Worm (Caenorhabditis elegans) whole organism, young adult: ENCODE results near the gene pigq-1.
"Not testable (repeated sequence)": the region's sequence is repeated elsewhere in the genome, so short reads cannot be mapped to it uniquely, and the experiment has no call there.

ENCODE experiments used
- B0019.2 ChIP-seq: fragments of 200-800 bp; sonication (Bioruptor generic); conservative IDR thresholded peaks from 2 replicates; pipeline ENCODE4 v1.3.6; 2022; ENCODE audit warnings: missing genetic modification reagents, missing genetic modification characterization, missing compliant biosample characterization
- B0336.3 ChIP-seq: fragments of 200-800 bp; sonication (Bioruptor generic); IDR thresholded peaks from 2 replicates; pipeline ENCODE4 v1.3.6; 2022; ENCODE audit warnings: missing genetic modification characterization, missing compliant biosample characterization
- C06A6.2 ChIP-seq: fragments of 200-800 bp; sonication (Bioruptor generic); conservative IDR thresholded peaks from 2 replicates; pipeline ENCODE4 v1.3.6; 2022; ENCODE audit warnings: missing genetic modification characterization, missing compliant biosample characterization
- C17E4.6 ChIP-seq: fragments of 200-800 bp; sonication (Bioruptor generic); IDR thresholded peaks from 2 replicates; pipeline ENCODE4 v1.3.6; 2022; ENCODE audit warnings: missing genetic modification reagents, missing genetic modification characterization, missing compliant biosample characterization
- F33H1.4 ChIP-seq: fragments of 200-800 bp; sonication (Bioruptor generic); IDR thresholded peaks from 2 replicates; pipeline ENCODE4 v1.3.6; 2022; ENCODE audit warnings: missing genetic modification reagents, missing genetic modification characterization, missing compliant biosample characterization
- F39B2.1 ChIP-seq: fragments of 200-800 bp; sonication (Bioruptor generic); IDR thresholded peaks from 2 replicates; pipeline ENCODE4 v1.3.6; 2022; ENCODE audit warnings: missing genetic modification reagents, missing genetic modification characterization, missing compliant biosample characterization
- F49E8.2 ChIP-seq: sonication (generic microtip); optimal IDR thresholded peaks from 3 replicates; lab custom pipeline; 2017; ENCODE audit warnings: missing genetic modification characterization, mild to moderate bottlenecking, missing compliant biosample characterization, antibody characterized with exemption, moderate library complexity; ENCODE audit not compliant: insufficient read depth
- K12H6.12 ChIP-seq: fragments of 200-800 bp; sonication (Bioruptor generic); optimal IDR thresholded peaks from 2 replicates; lab custom pipeline; 2018; ENCODE audit warnings: mild to moderate bottlenecking, missing genetic modification characterization, missing compliant biosample characterization
- T07F8.4 ChIP-seq: sonication (generic microtip); optimal IDR thresholded peaks from 2 replicates; lab custom pipeline; 2016; ENCODE audit warnings: mild to moderate bottlenecking, missing genetic modification characterization, moderate library complexity, missing compliant biosample characterization
- Y53G8AR.9 ChIP-seq: fragments of 200-800 bp; sonication (Bioruptor generic); conservative IDR thresholded peaks from 2 replicates; pipeline ENCODE4 v1.3.6; 2022; ENCODE audit warnings: missing genetic modification reagents, missing genetic modification characterization, missing compliant biosample characterization
- Y56A3A.18 ChIP-seq: fragments of 200-800 bp; sonication (Bioruptor generic); IDR thresholded peaks from 2 replicates; pipeline ENCODE4 v1.3.6; 2022; ENCODE audit warnings: missing genetic modification reagents, missing genetic modification characterization, missing compliant biosample characterization
- Y67H2A.10 ChIP-seq: fragments of 200-800 bp; sonication (Bioruptor generic); conservative IDR thresholded peaks from 2 replicates; pipeline ENCODE4 v1.3.6; 2022; ENCODE audit warnings: missing genetic modification reagents, missing genetic modification characterization, missing compliant biosample characterization
- Y95B8A.8 ChIP-seq: fragments of 200-800 bp; sonication (Bioruptor generic); IDR thresholded peaks from 2 replicates; pipeline ENCODE4 v1.3.6; 2022; ENCODE audit warnings: missing genetic modification reagents, missing genetic modification characterization, missing compliant biosample characterization
- aptf-3 ChIP-seq: fragments of 200-800 bp; sonication (Bioruptor generic); IDR thresholded peaks from 2 replicates; pipeline ENCODE4 v1.3.6; 2022; ENCODE audit warnings: missing genetic modification characterization, missing compliant biosample characterization
- attf-5 ChIP-seq: fragments of 200-800 bp; sonication (Bioruptor generic); optimal IDR thresholded peaks from 2 replicates; lab custom pipeline; 2018; ENCODE audit warnings: mild to moderate bottlenecking, missing genetic modification characterization, missing compliant biosample characterization
- bed-2 ChIP-seq: fragments of 200-800 bp; sonication (Bioruptor generic); IDR thresholded peaks from 2 replicates; pipeline ENCODE4 v1.3.6; 2022; ENCODE audit warnings: missing genetic modification reagents, missing genetic modification characterization, missing compliant biosample characterization
- cebp-1 ChIP-seq, 2 experiments: fragments of 200-800 bp in 1 of 2; sonication (Bioruptor generic) in 1 of 2; sonication (generic microtip) in 1 of 2; IDR thresholded peaks in 1 of 2; optimal IDR thresholded peaks in 1 of 2; 2 replicates each; pipeline versions ENCODE4 v1.3.6 to Lab custom; 2017 to 2022; ENCODE audit warnings: missing compliant biosample characterization in 2 of 2, missing genetic modification characterization in 2 of 2, mild to moderate bottlenecking in 1 of 2, missing genetic modification reagents in 1 of 2, moderate library complexity in 1 of 2
- ceh-100 ChIP-seq: fragments of 200-800 bp; sonication (Bioruptor generic); IDR thresholded peaks from 2 replicates; pipeline ENCODE4 v1.3.6; 2022; ENCODE audit warnings: missing genetic modification reagents, missing genetic modification characterization, missing compliant biosample characterization
- ceh-58 ChIP-seq: fragments of 200-800 bp; sonication (Bioruptor generic); IDR thresholded peaks from 2 replicates; pipeline ENCODE4 v1.3.6; 2022; ENCODE audit warnings: missing genetic modification characterization, missing compliant biosample characterization
- ceh-91 ChIP-seq: fragments of 200-800 bp; sonication (Bioruptor generic); IDR thresholded peaks from 2 replicates; pipeline ENCODE4 v1.3.6; 2022; ENCODE audit warnings: missing genetic modification reagents, missing genetic modification characterization, missing compliant biosample characterization
- dox-1 ChIP-seq: fragments of 200-800 bp; sonication (Bioruptor generic); IDR thresholded peaks from 2 replicates; pipeline ENCODE4 v1.3.6; 2022; ENCODE audit warnings: missing genetic modification reagents, missing genetic modification characterization, missing compliant biosample characterization
- egl-44 ChIP-seq: fragments of 200-800 bp; sonication (Bioruptor generic); IDR thresholded peaks from 2 replicates; pipeline ENCODE4 v1.3.6; 2022; ENCODE audit warnings: missing genetic modification reagents, missing genetic modification characterization, missing compliant biosample characterization
- egrh-3 ChIP-seq: fragments of 200-800 bp; sonication (Bioruptor generic); IDR thresholded peaks from 2 replicates; pipeline ENCODE4 v1.3.6; 2022; ENCODE audit warnings: missing genetic modification reagents, missing genetic modification characterization, missing compliant biosample characterization
- ekl-4 ChIP-seq: fragments of 200-800 bp; sonication (Bioruptor generic); IDR thresholded peaks from 2 replicates; pipeline ENCODE4 v1.3.6; 2022; ENCODE audit warnings: missing genetic modification reagents, missing genetic modification characterization, missing compliant biosample characterization
- hsf-1 ChIP-seq: fragments of 200-800 bp; sonication (Bioruptor generic); IDR thresholded peaks from 2 replicates; pipeline ENCODE4 v1.3.6; 2022; ENCODE audit warnings: missing genetic modification reagents, missing genetic modification characterization, missing compliant biosample characterization
- lag-1 ChIP-seq: fragments of 200-800 bp; sonication (Bioruptor generic); IDR thresholded peaks from 2 replicates; pipeline ENCODE4 v1.3.6; 2022; ENCODE audit warnings: missing genetic modification reagents, missing genetic modification characterization, missing compliant biosample characterization
- lir-1 ChIP-seq: fragments of 200-800 bp; sonication (Bioruptor generic); conservative IDR thresholded peaks from 2 replicates; pipeline ENCODE4 v1.3.6; 2022; ENCODE audit warnings: missing genetic modification reagents, missing genetic modification characterization, missing compliant biosample characterization
- lsl-1 ChIP-seq: fragments of 200-800 bp; sonication (Bioruptor generic); optimal IDR thresholded peaks from 2 replicates; lab custom pipeline; 2018; ENCODE audit warnings: mild to moderate bottlenecking, missing genetic modification characterization, moderate library complexity, missing compliant biosample characterization
- lsy-27 ChIP-seq: sonication (generic microtip); optimal IDR thresholded peaks from 2 replicates; lab custom pipeline; 2017; ENCODE audit warnings: missing genetic modification characterization, mild to moderate bottlenecking, missing compliant biosample characterization, antibody characterized with exemption, missing genotype, borderline replicate concordance; ENCODE audit not compliant: insufficient read depth
- madf-3 ChIP-seq: fragments of 200-800 bp; sonication (Bioruptor generic); IDR thresholded peaks from 2 replicates; pipeline ENCODE4 v1.3.6; 2022; ENCODE audit warnings: missing genetic modification reagents, missing genetic modification characterization, missing compliant biosample characterization
- madf-8 ChIP-seq: fragments of 200-800 bp; sonication (Bioruptor generic); conservative IDR thresholded peaks from 2 replicates; pipeline ENCODE4 v1.3.6; 2022; ENCODE audit warnings: missing genetic modification reagents, missing genetic modification characterization, missing compliant biosample characterization
- mcd-1 ChIP-seq: fragments of 200-800 bp; sonication (Bioruptor generic); IDR thresholded peaks from 2 replicates; pipeline ENCODE4 v1.3.6; 2022; ENCODE audit warnings: missing genetic modification reagents, missing genetic modification characterization, missing compliant biosample characterization
- mes-4 ChIP-seq: sonication (generic microtip); optimal IDR thresholded peaks from 2 replicates; lab custom pipeline; 2016; ENCODE audit warnings: missing genotype, missing genetic modification characterization, missing compliant biosample characterization
- nfyb-1 ChIP-seq: fragments of 200-800 bp; sonication (Bioruptor generic); IDR thresholded peaks from 2 replicates; pipeline ENCODE4 v1.3.6; 2022; ENCODE audit warnings: missing genetic modification reagents, missing genetic modification characterization, missing compliant biosample characterization
- nhr-27 ChIP-seq: fragments of 200-800 bp; sonication (Bioruptor generic); optimal IDR thresholded peaks from 2 replicates; lab custom pipeline; 2018; ENCODE audit warnings: mild to moderate bottlenecking, missing genetic modification characterization, moderate library complexity, missing compliant biosample characterization
- nhr-80 ChIP-seq: sonication (generic microtip); optimal IDR thresholded peaks from 2 replicates; lab custom pipeline; 2016; ENCODE audit warnings: missing genetic modification characterization, missing compliant biosample characterization
- nhr-90 ChIP-seq: sonication (generic microtip); optimal IDR thresholded peaks from 2 replicates; lab custom pipeline; 2016; ENCODE audit warnings: missing genotype, mild to moderate bottlenecking, missing genetic modification characterization, missing compliant biosample characterization
- repo-1 ChIP-seq: sonication (generic microtip); optimal IDR thresholded peaks from 2 replicates; lab custom pipeline; 2017; ENCODE audit warnings: mild to moderate bottlenecking, missing genetic modification characterization, missing compliant biosample characterization
- snpc-4 ChIP-seq, 5 experiments: fragments of 150-350 bp in 1 of 5; sonication (generic microtip) in 4 of 5; optimal IDR thresholded peaks; 2 replicates each; lab custom pipeline; 2014 to 2018; ENCODE audit warnings: missing genetic modification characterization in 5 of 5, missing biosample characterization in 3 of 5, antibody characterized with exemption in 2 of 5, mild to moderate bottlenecking in 2 of 5, missing compliant biosample characterization in 2 of 5, missing genotype in 2 of 5, moderate library complexity in 2 of 5, missing genetic modification reagents in 1 of 5
- unc-130 ChIP-seq: sonication (generic microtip); optimal IDR thresholded peaks from 2 replicates; lab custom pipeline; 2016; ENCODE audit warnings: missing genetic modification reagents, missing genetic modification characterization, missing compliant biosample characterization
- xnd-1 ChIP-seq: sonication (generic microtip); optimal IDR thresholded peaks from 2 replicates; lab custom pipeline; 2016; ENCODE audit warnings: missing genotype, missing genetic modification reagents, missing genetic modification characterization, missing compliant biosample characterization
- ztf-25 ChIP-seq: fragments of 200-800 bp; sonication (Bioruptor generic); IDR thresholded peaks from 2 replicates; pipeline ENCODE4 v1.3.6; 2022; ENCODE audit warnings: missing genetic modification reagents, missing genetic modification characterization, missing compliant biosample characterization
- ztf-26 ChIP-seq: sonication (generic microtip); optimal IDR thresholded peaks from 2 replicates; lab custom pipeline; 2017; ENCODE audit warnings: missing genetic modification characterization, missing compliant biosample characterization

The pigq-1 gene

DNA sequence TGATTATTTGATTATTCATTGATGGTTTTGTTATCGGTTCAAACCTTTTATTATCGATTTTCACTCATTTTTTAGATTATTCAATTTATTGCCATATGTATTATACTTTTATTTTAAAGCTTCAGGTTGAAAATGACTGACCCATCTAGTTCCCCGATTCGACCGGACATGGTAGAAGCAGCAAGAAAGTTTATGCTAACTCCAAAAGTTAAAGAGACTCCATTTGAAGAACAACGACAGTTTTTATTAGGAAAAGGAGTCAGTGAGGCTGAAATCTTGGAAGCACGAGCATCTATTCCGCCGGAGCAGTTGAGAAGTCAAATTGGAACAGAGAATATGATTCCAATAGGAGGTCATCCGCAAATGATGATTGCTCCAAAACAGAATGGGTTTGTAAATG is 36.0 kb upstream of the pigq-1 start, which contains the start of gene prx-14 (continued):
- no peak for TF ChIP-seq F33H1.4 (GFP tag; lab: Robert Waterston, UW)
- TF ChIP-seq nhr-80 (tag; lab: Kevin White, UChicago), result no peak
- peak; percentile 52 for TF ChIP-seq repo-1
- TF ChIP-seq aptf-3 (GFP tag; lab: Robert Waterston, UW), result no peak
- TF ChIP-seq hsf-1, result no peak
- TF ChIP-seq F39B2.1 (GFP tag; lab: Robert Waterston, UW), result no peak
- TF ChIP-seq nfyb-1 (GFP tag; lab: Robert Waterston, UW), result no peak
- TF ChIP-seq lir-1 (GFP tag; lab: Robert Waterston, UW), result no peak
- no peak for TF ChIP-seq T07F8.4 (tag; lab: Kevin White, UChicago)
- no peak for TF ChIP-seq F49E8.2 (tag; lab: Kevin White, UChicago)
- no peak for TF ChIP-seq ceh-58
- peak; percentile 67 for TF ChIP-seq B0336.3
- TF ChIP-seq lag-1 (GFP tag; lab: Robert Waterston, UW), result no peak

DNA sequence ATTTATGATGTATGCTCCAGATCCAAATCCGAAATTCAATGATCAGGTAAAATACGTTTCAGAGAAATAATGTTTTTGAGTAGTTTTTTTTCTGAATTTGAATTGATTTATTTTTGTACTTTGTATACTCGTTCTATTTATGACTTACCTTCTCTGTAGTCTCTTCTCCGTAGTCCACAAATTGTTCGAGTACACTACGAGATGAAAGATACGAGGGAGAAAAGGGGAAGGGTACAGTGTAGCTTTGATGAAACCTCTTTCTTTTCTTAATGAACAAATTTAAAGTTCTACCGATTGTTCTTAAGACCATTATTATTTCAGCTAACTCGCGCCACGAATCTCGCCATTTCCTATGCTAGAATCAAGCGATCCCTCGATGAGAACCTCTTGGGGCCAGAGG is 33.0 kb upstream of the pigq-1 start:
- no peak for TF ChIP-seq mes-4 (tag; lab: Kevin White, UChicago)
- no peak for TF ChIP-seq nhr-90 (tag; lab: Kevin White, UChicago)
- TF ChIP-seq nhr-27 (tag; lab: Kevin White, UChicago), result no peak
- TF ChIP-seq T07F8.4 (tag; lab: Kevin White, UChicago), result no peak
- TF ChIP-seq egl-44, result no peak
- TF ChIP-seq madf-8 (GFP tag; lab: Robert Waterston, UW), result no peak
- no peak for TF ChIP-seq madf-3 (GFP tag; lab: Robert Waterston, UW)
- TF ChIP-seq lsy-27, result no peak
- TF ChIP-seq Y56A3A.18 (GFP tag; lab: Robert Waterston, UW), result no peak
- no peak for TF ChIP-seq ceh-100 (GFP tag; lab: Robert Waterston, UW)
- TF ChIP-seq lsl-1 (GFP tag; lab: Kevin White, UChicago), result no peak

DNA sequence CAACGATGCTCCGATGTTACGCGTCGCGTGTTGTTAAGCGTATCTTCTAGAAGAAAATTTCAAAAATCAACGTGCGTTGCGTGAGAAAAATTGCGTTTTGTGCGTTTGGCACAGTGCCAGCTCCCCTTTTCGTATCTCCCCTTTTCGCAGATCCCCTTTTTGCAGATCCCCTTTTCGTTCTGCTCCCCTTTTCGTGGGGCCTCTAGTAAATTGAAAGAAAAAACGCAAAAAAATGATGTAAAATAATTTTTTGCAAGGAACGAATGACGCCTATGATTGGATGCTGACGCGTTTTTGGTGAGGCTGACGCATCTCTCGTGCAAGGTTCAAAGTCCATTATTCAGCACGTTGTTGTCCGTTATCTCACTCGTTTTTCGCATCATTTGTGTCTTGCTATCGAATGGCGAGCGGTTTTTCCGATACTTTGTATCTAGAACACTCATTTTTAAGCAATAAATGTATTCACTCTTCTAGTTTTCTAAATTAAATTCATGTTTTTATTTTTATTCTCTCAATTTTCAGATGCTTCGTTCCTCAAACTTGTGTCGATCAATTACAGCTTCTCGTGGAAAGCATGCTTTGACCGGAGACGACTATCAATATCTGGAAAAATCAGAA is 32.2 kb upstream of the pigq-1 start, which contains the start of gene cpt-2:
TSS of gene cpt-2 (plus strand) at position 523 of the 618 bp plus-strand sequence.
- peak; percentile 20 for TF ChIP-seq repo-1
- peak; percentile 86 for TF ChIP-seq bed-2 (GFP tag; lab: Robert Waterston, UW)
- TF ChIP-seq egrh-3, result peak; percentile 81
- peak; percentile 61 for TF ChIP-seq B0019.2 (GFP tag; lab: Robert Waterston, UW)
- TF ChIP-seq cebp-1 (GFP tag; IDR thresholded peaks at IDR 0.05; lab: Robert Waterston, UW), result not testable (repeated sequence)
- peak; percentile 83 for TF ChIP-seq cebp-1 (tag; optimal IDR thresholded peaks at IDR 0.05; lab: Kevin White, UChicago)
- peak; percentile 54 for TF ChIP-seq ztf-26 (tag; lab: Kevin White, UChicago)
- peak; percentile 80 for TF ChIP-seq ceh-91 (GFP tag; lab: Robert Waterston, UW)
- TF ChIP-seq egl-44, result peak; percentile 92
- TF ChIP-seq ceh-100 (GFP tag; lab: Robert Waterston, UW), result peak; percentile 98
- TF ChIP-seq ztf-25 (GFP tag; lab: Robert Waterston, UW), result 0 out of 2 replicates have a peak, but pooled peaks have one; percentile 35
- peak; percentile 51 for TF ChIP-seq K12H6.12
- peak; percentile 44 for TF ChIP-seq xnd-1 (tag; lab: Kevin White, UChicago)
- TF ChIP-seq ekl-4 (GFP tag; lab: Robert Waterston, UW), result peak; percentile 86; the same call in 1 of the 2 replicates
- peak; percentile 65 for TF ChIP-seq C06A6.2 (GFP tag; lab: Robert Waterston, UW)
- TF ChIP-seq dox-1 (GFP tag; lab: Robert Waterston, UW), result peak; percentile 97
- peak; percentile 90 for TF ChIP-seq madf-3 (GFP tag; lab: Robert Waterston, UW)
- peak; percentile 85 for TF ChIP-seq lir-1 (GFP tag; lab: Robert Waterston, UW)
- peak; percentile 77 for TF ChIP-seq F33H1.4 (GFP tag; lab: Robert Waterston, UW)
- TF ChIP-seq mcd-1 (GFP tag; lab: Robert Waterston, UW), result peak; percentile 92
- peak; percentile 13 for TF ChIP-seq snpc-4 (GFP tag; optimal IDR thresholded peaks at IDR 0.05; lab: Kevin White, UChicago)
- peak; percentile 27 to 71 (median 62) for TF ChIP-seq snpc-4 (tag; optimal IDR thresholded peaks at IDR 0.05; lab: Kevin White, UChicago)
- peak; percentile 87 for TF ChIP-seq hsf-1
- peak; percentile 79; the same call in 1 of the 2 replicates for TF ChIP-seq Y95B8A.8 (GFP tag; lab: Robert Waterston, UW)
- TF ChIP-seq Y53G8AR.9 (GFP tag; lab: Robert Waterston, UW), result peak; percentile 95
- TF ChIP-seq Y67H2A.10 (GFP tag; lab: Robert Waterston, UW), result peak; percentile 43; the same call in 1 of the 2 replicates
- TF ChIP-seq unc-130 (GFP tag; lab: Kevin White, UChicago), result peak; percentile 41
- peak; percentile 88 for TF ChIP-seq C17E4.6 (GFP tag; lab: Robert Waterston, UW)
- peak; percentile 75 for TF ChIP-seq attf-5 (GFP tag; lab: Kevin White, UChicago)
